Worm (Caenorhabditis elegans): Measurements from ENCODE around the gene Y37H2A.10.

- TF ChIP-seq tab-1 (GFP tag; IDR thresholded peaks at IDR 0.05) = no peak
- no peak for TF ChIP-seq flt-1 (GFP tag; IDR thresholded peaks at IDR 0.05)
- no peak for TF ChIP-seq ztf-29 (GFP tag; IDR thresholded peaks at IDR 0.05)
- no peak for TF ChIP-seq T22C8.4 (GFP tag; IDR thresholded peaks at IDR 0.05)
- no peak for TF ChIP-seq cog-1 (tag; optimal IDR thresholded peaks at IDR 0.05)
- TF ChIP-seq ref-1 (GFP tag; conservative IDR thresholded peaks at IDR 0.05) = no peak
- TF ChIP-seq klf-2 (GFP tag; conservative IDR thresholded peaks at IDR 0.05) = no peak
- no peak for TF ChIP-seq ztf-23 (GFP tag; IDR thresholded peaks at IDR 0.05)
Measured at ce11 chrV:18146077-18146476, 7.3 kb downstream of the Y37H2A.10 start, which contains the start of gene C14A6.3.

Data from whole organism, midembryonic.